Fruit fly (Drosophila melanogaster) whole organism, wandering third instar larva: Measurements from ENCODE around the gene mRpL48.

Source experiments
- Dif ChIP-seq: fragments of 200-275, 200-300 bp; sonication (Bioruptor generic); optimal IDR thresholded peaks from 2 replicates; lab custom pipeline; 2018; ENCODE audit warnings: missing biosample characterization, missing genetic modification characterization; ENCODE audit not compliant: partially characterized antibody
- Hr78 ChIP-seq: fragments of >200 bp; optimal IDR thresholded peaks from 2 replicates; lab custom pipeline; 2017; ENCODE audit warnings: missing biosample characterization, missing genetic modification characterization
- Myc ChIP-seq: fragments of >200 bp; optimal IDR thresholded peaks from 2 replicates; lab custom pipeline; 2017
- br ChIP-seq: fragments of 200-800 bp; sonication (Bioruptor generic); optimal IDR thresholded peaks from 2 replicates; lab custom pipeline; 2016; ENCODE audit warnings: missing biosample characterization, missing genetic modification characterization
- fru ChIP-seq: fragments of 200-800 bp; sonication (Bioruptor generic); optimal IDR thresholded peaks from 3 replicates; lab custom pipeline; 2016; ENCODE audit warnings: missing biosample characterization, mild to moderate bottlenecking, missing genetic modification characterization
- h ChIP-seq: fragments of 200-800 bp; sonication (Bioruptor generic); optimal IDR thresholded peaks from 3 replicates; lab custom pipeline; 2016; ENCODE audit warnings: missing biosample characterization, mild to moderate bottlenecking, missing genetic modification characterization
- lola ChIP-seq: fragments of >200 bp; optimal IDR thresholded peaks from 2 replicates; lab custom pipeline; 2017; ENCODE audit warnings: missing biosample characterization, missing genetic modification characterization
- pan ChIP-seq: fragments of >200 bp; optimal IDR thresholded peaks from 2 replicates; lab custom pipeline; 2017
- tai ChIP-seq: sonication (Bioruptor generic); optimal IDR thresholded peaks from 2 replicates; lab custom pipeline; 2016; ENCODE audit warnings: missing biosample characterization, missing genetic modification characterization
- usp ChIP-seq: fragments of >200 bp; optimal IDR thresholded peaks from 2 replicates; lab custom pipeline; 2017; ENCODE audit warnings: missing biosample characterization, missing genetic modification characterization
- woc ChIP-seq: sonication (Bioruptor generic); optimal IDR thresholded peaks from 2 replicates; lab custom pipeline; 2016; ENCODE audit warnings: missing biosample characterization, mild to moderate bottlenecking, missing genetic modification characterization

DNA sequence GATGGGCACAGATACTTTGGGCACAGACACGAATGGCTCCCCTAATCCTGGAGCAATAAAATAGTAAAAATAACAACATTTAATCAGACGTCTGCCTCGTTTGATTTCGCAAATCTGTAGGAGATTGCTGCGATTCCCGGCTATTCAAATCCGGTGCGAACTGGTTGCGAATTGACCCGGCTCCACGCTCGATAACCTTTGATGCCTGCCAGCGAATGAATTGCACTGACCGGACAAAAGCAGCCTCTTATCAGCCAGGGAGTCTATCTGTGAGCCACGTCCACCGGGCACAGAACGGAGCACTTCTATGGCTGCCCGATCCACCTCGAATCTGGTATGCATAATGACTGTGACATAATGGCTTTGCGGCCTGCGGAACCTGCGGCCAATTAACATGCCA lies 9.7 kb downstream of the mRpL48 start:
- TF ChIP-seq Dif (GFP tag; lab: Kevin White, UChicago): no peak
- no peak for TF ChIP-seq Hr78 (GFP tag; lab: Kevin White, UChicago)
- no peak for TF ChIP-seq h (GFP tag; lab: Kevin White, UChicago)
- no peak for TF ChIP-seq lola (GFP tag; lab: Kevin White, UChicago)
- no peak for TF ChIP-seq Myc (lab: Kevin White, UChicago)
- no peak for TF ChIP-seq tai (GFP tag; lab: Kevin White, UChicago)
- no peak for TF ChIP-seq pan (lab: Kevin White, UChicago)
- no peak for TF ChIP-seq fru (GFP tag; lab: Kevin White, UChicago)
- TF ChIP-seq woc: no peak
- TF ChIP-seq usp (GFP tag; lab: Kevin White, UChicago): no peak
- no peak for TF ChIP-seq br (GFP tag; lab: Kevin White, UChicago)
